Fruit fly (Drosophila melanogaster) whole organism, wandering third instar larva: ENCODE measurements around the gene AnxB9.

Experiments
- Abd-B ChIP-seq: fragments of >200 bp; optimal IDR thresholded peaks from 2 replicates; lab custom pipeline; 2017; ENCODE audit warnings: missing biosample characterization, missing genetic modification characterization
- CG32264 ChIP-seq: fragments of 200-800 bp; sonication (Bioruptor generic); optimal IDR thresholded peaks from 2 replicates; lab custom pipeline; 2016; ENCODE audit warnings: missing biosample characterization, missing genetic modification characterization
- CG9705 ChIP-seq: fragments of 200-800 bp; sonication (Bioruptor generic); optimal IDR thresholded peaks from 2 replicates; lab custom pipeline; 2018; ENCODE audit warnings: missing biosample characterization, mild to moderate bottlenecking, missing genetic modification characterization
- CrebA ChIP-seq: fragments of 200-800 bp; sonication (Bioruptor generic); optimal IDR thresholded peaks from 2 replicates; lab custom pipeline; 2016; ENCODE audit warnings: missing biosample characterization, mild to moderate bottlenecking, missing genetic modification characterization, borderline replicate concordance
- Dif ChIP-seq: fragments of 200-275, 200-300 bp; sonication (Bioruptor generic); optimal IDR thresholded peaks from 2 replicates; lab custom pipeline; 2018; ENCODE audit warnings: missing biosample characterization, missing genetic modification characterization; ENCODE audit not compliant: partially characterized antibody
- GATAd ChIP-seq: sonication (Bioruptor generic); optimal IDR thresholded peaks from 2 replicates; lab custom pipeline; 2016; ENCODE audit warnings: missing biosample characterization, missing genetic modification characterization
- HLH106 ChIP-seq: fragments of 200-800 bp; optimal IDR thresholded peaks from 3 replicates; lab custom pipeline; 2019; ENCODE audit warnings: missing biosample characterization, mild to moderate bottlenecking, missing genetic modification characterization, moderate library complexity
- Hnf4 ChIP-seq: fragments of 200-800 bp; sonication (Bioruptor generic); optimal IDR thresholded peaks from 2 replicates; lab custom pipeline; 2016; ENCODE audit warnings: missing biosample characterization, mild to moderate bottlenecking, missing genetic modification characterization
- Hr78 ChIP-seq: fragments of >200 bp; optimal IDR thresholded peaks from 2 replicates; lab custom pipeline; 2017; ENCODE audit warnings: missing biosample characterization, missing genetic modification characterization
- Hr83 ChIP-seq: fragments of 200-300 bp; sonication (Bioruptor generic); optimal IDR thresholded peaks from 2 replicates; lab custom pipeline; 2016; ENCODE audit warnings: missing biosample characterization, mild to moderate bottlenecking, missing genetic modification characterization, moderate library complexity; ENCODE audit not compliant: poor library complexity, severe bottlenecking
- Jra ChIP-seq: sonication (Bioruptor generic); optimal IDR thresholded peaks from 2 replicates; lab custom pipeline; 2016; ENCODE audit warnings: missing biosample characterization, missing genetic modification characterization
- Mio ChIP-seq: sonication (Bioruptor generic); optimal IDR thresholded peaks from 2 replicates; lab custom pipeline; 2016; ENCODE audit warnings: missing biosample characterization, missing genetic modification characterization
- Myc ChIP-seq: fragments of >200 bp; optimal IDR thresholded peaks from 2 replicates; lab custom pipeline; 2017
- N ChIP-seq: fragments of >200 bp; optimal IDR thresholded peaks from 2 replicates; lab custom pipeline; 2018; ENCODE audit warnings: missing biosample characterization, missing external identifiers, missing genetic modification characterization
- OdsH ChIP-seq: fragments of 200-800 bp; sonication (Bioruptor generic); optimal IDR thresholded peaks from 2 replicates; lab custom pipeline; 2016; ENCODE audit warnings: missing biosample characterization, mild to moderate bottlenecking, missing genetic modification characterization
- Rel ChIP-seq, 2 experiments: fragments of 200-800 bp; sonication (Bioruptor generic) in 1 of 2; optimal IDR thresholded peaks; 2 replicates in 1 of 2; 3 replicates in 1 of 2; lab custom pipeline; 2016 to 2019; ENCODE audit warnings: mild to moderate bottlenecking in 2 of 2, missing biosample characterization in 2 of 2, missing genetic modification characterization in 2 of 2, moderate library complexity in 1 of 2
- Sp1 ChIP-seq: fragments of 200-800 bp; sonication (Bioruptor generic); optimal IDR thresholded peaks from 3 replicates; lab custom pipeline; 2019; ENCODE audit warnings: missing biosample characterization, mild to moderate bottlenecking, missing genetic modification characterization, moderate library complexity
- Vsx2 ChIP-seq: fragments of 200-300, 225-300 bp; sonication (Bioruptor generic); optimal IDR thresholded peaks from 2 replicates; lab custom pipeline; 2018; ENCODE audit warnings: missing biosample characterization, missing genetic modification characterization; ENCODE audit not compliant: partially characterized antibody
- br ChIP-seq: fragments of 200-800 bp; sonication (Bioruptor generic); optimal IDR thresholded peaks from 2 replicates; lab custom pipeline; 2016; ENCODE audit warnings: missing biosample characterization, missing genetic modification characterization
- brk ChIP-seq: fragments of 200-800 bp; sonication (Bioruptor generic); optimal IDR thresholded peaks from 2 replicates; lab custom pipeline; 2016; ENCODE audit warnings: missing biosample characterization, mild to moderate bottlenecking, missing genetic modification characterization
- dl ChIP-seq, 2 experiments: fragments of 175-275, 200-275 bp in 1 of 2; fragments of 200-275 bp in 1 of 2; sonication (Bioruptor generic); optimal IDR thresholded peaks; lab custom pipeline; 2018; ENCODE audit warnings: mild to moderate bottlenecking in 2 of 2, missing biosample characterization in 2 of 2, missing genetic modification characterization in 2 of 2, moderate library complexity in 2 of 2; ENCODE audit not compliant: partially characterized antibody in 2 of 2, insufficient read depth in 1 of 2
- ey ChIP-seq: fragments of 200-800 bp; sonication (Bioruptor generic); optimal IDR thresholded peaks from 2 replicates; lab custom pipeline; 2016; ENCODE audit warnings: missing biosample characterization, missing genetic modification characterization
- foxo ChIP-seq, 2 experiments: fragments of 200-800 bp; sonication (Bioruptor generic); optimal IDR thresholded peaks; 2 replicates in 1 of 2; 3 replicates in 1 of 2; lab custom pipeline; 2016 to 2017; ENCODE audit warnings: missing biosample characterization in 2 of 2, missing genetic modification characterization in 2 of 2
- fru ChIP-seq: fragments of 200-800 bp; sonication (Bioruptor generic); optimal IDR thresholded peaks from 3 replicates; lab custom pipeline; 2016; ENCODE audit warnings: missing biosample characterization, mild to moderate bottlenecking, missing genetic modification characterization
- h ChIP-seq: fragments of 200-800 bp; sonication (Bioruptor generic); optimal IDR thresholded peaks from 3 replicates; lab custom pipeline; 2016; ENCODE audit warnings: missing biosample characterization, mild to moderate bottlenecking, missing genetic modification characterization
- jim ChIP-seq: fragments of 175-275, 200-325 bp; sonication (Bioruptor generic); optimal IDR thresholded peaks from 2 replicates; lab custom pipeline; 2016; ENCODE audit warnings: missing biosample characterization, mild to moderate bottlenecking, missing genetic modification characterization
- pan ChIP-seq: fragments of >200 bp; optimal IDR thresholded peaks from 2 replicates; lab custom pipeline; 2017
- psq ChIP-seq: fragments of 200-800 bp; sonication (Bioruptor generic); optimal IDR thresholded peaks from 3 replicates; lab custom pipeline; 2017; ENCODE audit warnings: missing biosample characterization, mild to moderate bottlenecking, missing genetic modification characterization, moderate library complexity
- rgr ChIP-seq: fragments of 200-800 bp; sonication (Bioruptor generic); optimal IDR thresholded peaks from 3 replicates; lab custom pipeline; 2016; ENCODE audit warnings: missing biosample characterization, mild to moderate bottlenecking, missing genetic modification characterization
- sage ChIP-seq: fragments of 200-800 bp; sonication (Bioruptor generic); optimal IDR thresholded peaks from 2 replicates; lab custom pipeline; 2016; ENCODE audit warnings: missing biosample characterization, mild to moderate bottlenecking, missing genetic modification characterization
- sv ChIP-seq: fragments of 200-800 bp; sonication (Bioruptor generic); optimal IDR thresholded peaks from 3 replicates; lab custom pipeline; 2016; ENCODE audit warnings: missing biosample characterization, missing genetic modification characterization
- tai ChIP-seq: sonication (Bioruptor generic); optimal IDR thresholded peaks from 2 replicates; lab custom pipeline; 2016; ENCODE audit warnings: missing biosample characterization, missing genetic modification characterization
- usp ChIP-seq: fragments of >200 bp; optimal IDR thresholded peaks from 2 replicates; lab custom pipeline; 2017; ENCODE audit warnings: missing biosample characterization, missing genetic modification characterization
- woc ChIP-seq: sonication (Bioruptor generic); optimal IDR thresholded peaks from 2 replicates; lab custom pipeline; 2016; ENCODE audit warnings: missing biosample characterization, mild to moderate bottlenecking, missing genetic modification characterization

The AnxB9 gene

dm6 chr3R:21111964-21112740 lies 47.1 kb downstream of the AnxB9 start:
- no peak for TF ChIP-seq GATAd
- peak; percentile 61 for TF ChIP-seq sage (GFP tag; lab: Kevin White, UChicago)
- TF ChIP-seq CrebA: no peak
- TF ChIP-seq Dif (GFP tag; lab: Kevin White, UChicago): peak; percentile 54
- peak; percentile 47 for TF ChIP-seq rgr (GFP tag; lab: Kevin White, UChicago)
- peak; percentile 42 for TF ChIP-seq woc
- TF ChIP-seq HLH106 (tag; lab: Kevin White, UChicago): peak; percentile 55
- TF ChIP-seq CG32264 (GFP tag; lab: Kevin White, UChicago): peak; percentile 22
- TF ChIP-seq OdsH (GFP tag; lab: Kevin White, UChicago): peak; percentile 59
- peak; percentile 19 for TF ChIP-seq Hnf4 (GFP tag; lab: Kevin White, UChicago)
- TF ChIP-seq Rel (GFP tag; optimal IDR thresholded peaks at IDR 0.05; lab: Kevin White, UChicago): no peak
- TF ChIP-seq Rel (tag; optimal IDR thresholded peaks at IDR 0.05; lab: Kevin White, UChicago): peak; percentile 12
- peak; percentile 41 for TF ChIP-seq Sp1 (GFP tag; lab: Kevin White, UChicago)
- TF ChIP-seq fru (GFP tag; lab: Kevin White, UChicago): peak; percentile 25
- TF ChIP-seq foxo (GFP tag; optimal IDR thresholded peaks at IDR 0.05; lab: Kevin White, UChicago): peak in 1 of 2 experiments; percentile 19
- TF ChIP-seq br: peak; percentile 23
- peak; percentile 1 for TF ChIP-seq psq (GFP tag; lab: Kevin White, UChicago)
- TF ChIP-seq pan (lab: Kevin White, UChicago): no peak
- peak; percentile 51 for TF ChIP-seq h (GFP tag; lab: Kevin White, UChicago)
- peak; percentile 36 for TF ChIP-seq ey (GFP tag; lab: Kevin White, UChicago)
- peak; percentile 51 to 52 for TF ChIP-seq dl (GFP tag; optimal IDR thresholded peaks at IDR 0.05; lab: Kevin White, UChicago; ENCODE audit: insufficient read depth in 1 of 2, partially characterized antibody in 2 of 2)
- no peak for TF ChIP-seq tai (GFP tag; lab: Kevin White, UChicago)

DNA sequence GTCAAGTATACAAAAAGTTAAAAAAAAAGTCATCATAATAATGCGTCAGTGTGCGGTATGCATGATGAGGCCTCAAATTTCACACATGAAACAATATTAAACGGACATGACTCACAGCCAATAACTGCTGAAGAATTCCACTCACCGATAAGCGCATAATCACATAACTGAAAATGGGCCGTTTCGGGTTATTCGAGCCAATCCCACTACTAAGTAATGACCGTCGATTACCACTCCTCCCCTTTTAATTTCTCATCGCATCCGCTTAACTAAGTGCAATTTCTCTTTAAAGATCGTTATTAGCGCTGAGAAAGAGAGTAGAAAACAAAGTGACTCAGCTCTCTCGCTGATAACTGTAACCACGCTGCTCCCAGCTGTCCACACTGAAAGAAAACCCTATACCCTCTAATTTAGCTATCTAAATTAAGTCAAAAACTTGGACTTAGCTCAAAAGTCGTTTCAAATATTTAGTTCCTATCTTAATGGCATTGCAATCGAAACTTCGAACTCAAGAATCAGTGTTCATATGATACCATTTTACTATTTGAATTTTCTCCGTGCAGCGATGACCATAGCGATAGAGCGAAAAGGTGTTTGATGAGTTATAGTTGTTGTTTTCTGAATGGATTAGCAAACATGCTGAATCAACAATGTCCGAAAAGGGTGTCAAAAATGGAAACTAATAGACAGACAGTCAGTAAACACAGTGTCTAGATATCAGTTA lies 47.9 kb downstream of the AnxB9 start:
- peak; percentile 67 for TF ChIP-seq br
- peak; percentile 34 for TF ChIP-seq Sp1 (GFP tag; lab: Kevin White, UChicago)
- TF ChIP-seq ey (GFP tag; lab: Kevin White, UChicago): peak; percentile 74
- TF ChIP-seq HLH106 (tag; lab: Kevin White, UChicago): peak; percentile 11
- peak; percentile 36 for TF ChIP-seq psq (GFP tag; lab: Kevin White, UChicago)
- peak; percentile 51 for TF ChIP-seq Hnf4 (GFP tag; lab: Kevin White, UChicago)
- peak; percentile 84 for TF ChIP-seq sv (GFP tag; lab: Kevin White, UChicago)
- peak; percentile 67 for TF ChIP-seq h (GFP tag; lab: Kevin White, UChicago)
- no peak for TF ChIP-seq GATAd
- peak; percentile 77 for TF ChIP-seq rgr (GFP tag; lab: Kevin White, UChicago)
- TF ChIP-seq CG32264 (GFP tag; lab: Kevin White, UChicago): peak; percentile 61
- TF ChIP-seq Jra: peak; percentile 58
- peak; percentile 39 for TF ChIP-seq OdsH (GFP tag; lab: Kevin White, UChicago)
- peak in 1 of 2 experiments; percentile 75 for TF ChIP-seq foxo (GFP tag; optimal IDR thresholded peaks at IDR 0.05; lab: Kevin White, UChicago)
- no peak for TF ChIP-seq Myc (lab: Kevin White, UChicago)
- TF ChIP-seq pan (lab: Kevin White, UChicago): no peak
- peak; percentile 46 for TF ChIP-seq Dif (GFP tag; lab: Kevin White, UChicago)
- TF ChIP-seq fru (GFP tag; lab: Kevin White, UChicago): peak; percentile 56
- peak; percentile 42 to 50 for TF ChIP-seq dl (GFP tag; optimal IDR thresholded peaks at IDR 0.05; lab: Kevin White, UChicago; ENCODE audit: insufficient read depth in 1 of 2, partially characterized antibody in 2 of 2)
- TF ChIP-seq Mio (GFP tag; lab: Kevin White, UChicago): no peak
- no peak for TF ChIP-seq N
- TF ChIP-seq Hr83 (GFP tag; lab: Kevin White, UChicago): peak; percentile 58
- no peak for TF ChIP-seq sage (GFP tag; lab: Kevin White, UChicago)
- no peak for TF ChIP-seq Rel (GFP tag; optimal IDR thresholded peaks at IDR 0.05; lab: Kevin White, UChicago)
- no peak for TF ChIP-seq Rel (tag; optimal IDR thresholded peaks at IDR 0.05; lab: Kevin White, UChicago)
- no peak for TF ChIP-seq Vsx2

DNA sequence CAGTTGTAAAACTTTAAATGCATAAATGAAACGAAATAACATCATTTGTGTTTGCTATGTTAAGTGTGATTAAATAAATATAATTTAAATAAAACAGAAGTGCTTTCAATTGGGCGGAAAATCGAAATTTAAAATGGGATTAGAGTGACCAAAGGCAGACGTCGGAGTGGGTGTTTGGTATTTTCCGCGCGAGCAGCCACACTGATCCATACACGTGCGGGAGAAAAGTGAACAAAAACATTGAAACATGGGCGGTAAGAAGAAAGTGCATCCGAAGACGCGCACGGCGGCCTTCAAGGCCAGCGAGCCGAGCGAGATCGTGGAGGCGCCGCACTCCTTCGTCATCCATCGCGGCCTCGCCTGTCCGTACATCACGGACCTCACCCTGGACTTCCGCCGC lies 51.0 kb downstream of the AnxB9 start, which contains the start of gene ppan:
Gene ppan, plus strand, starts transcription at position 198 of the 400 bp plus-strand sequence.
- no peak for TF ChIP-seq Jra
- no peak for TF ChIP-seq usp (GFP tag; lab: Kevin White, UChicago)
- TF ChIP-seq h (GFP tag; lab: Kevin White, UChicago): peak; percentile 10
- no peak for TF ChIP-seq dl (GFP tag; optimal IDR thresholded peaks at IDR 0.05; lab: Kevin White, UChicago; ENCODE audit: insufficient read depth in 1 of 2, partially characterized antibody in 2 of 2)
- no peak for TF ChIP-seq Hr83 (GFP tag; lab: Kevin White, UChicago)
- TF ChIP-seq Abd-B (GFP tag; lab: Kevin White, UChicago): no peak
- TF ChIP-seq sv (GFP tag; lab: Kevin White, UChicago): no peak
- no peak for TF ChIP-seq br
- TF ChIP-seq sage (GFP tag; lab: Kevin White, UChicago): peak; percentile 37
- TF ChIP-seq brk (GFP tag; lab: Kevin White, UChicago): no peak
- no peak for TF ChIP-seq Hnf4 (GFP tag; lab: Kevin White, UChicago)
- TF ChIP-seq Dif (GFP tag; lab: Kevin White, UChicago): peak; percentile 20
- no peak for TF ChIP-seq psq (GFP tag; lab: Kevin White, UChicago)
- TF ChIP-seq HLH106 (tag; lab: Kevin White, UChicago): no peak
- no peak for TF ChIP-seq OdsH (GFP tag; lab: Kevin White, UChicago)
- TF ChIP-seq fru (GFP tag; lab: Kevin White, UChicago): no peak
- TF ChIP-seq jim (GFP tag; lab: Kevin White, UChicago): no peak
- TF ChIP-seq Sp1 (GFP tag; lab: Kevin White, UChicago): no peak
- no peak for TF ChIP-seq CG9705 (GFP tag; lab: Kevin White, UChicago)
- no peak for TF ChIP-seq Mio (GFP tag; lab: Kevin White, UChicago)
- no peak for TF ChIP-seq woc
- TF ChIP-seq Myc (lab: Kevin White, UChicago): peak; percentile 36
- no peak for TF ChIP-seq pan (lab: Kevin White, UChicago)
- TF ChIP-seq Hr78 (GFP tag; lab: Kevin White, UChicago): no peak
- TF ChIP-seq, all 38 proteins: peak for 4
